Fruit fly (Drosophila melanogaster) whole organism, embryonic: Measurements from ENCODE around the gene Gr5a.

ENCODE experiments used
- Antp ChIP-seq: fragments of 200-800 bp; sonication (Bioruptor generic); optimal IDR thresholded peaks from 3 replicates; lab custom pipeline; 2016; ENCODE audit warnings: missing biosample characterization, missing genetic modification characterization
- Asciz ChIP-seq: fragments of 200-800 bp; sonication (Bioruptor generic); optimal IDR thresholded peaks from 2 replicates; lab custom pipeline; 2017; ENCODE audit warnings: missing biosample characterization, mild to moderate bottlenecking, missing genetic modification characterization, missing genetic modification reagents
- Awh ChIP-seq: fragments of 200-800 bp; sonication (Bioruptor generic); IDR thresholded peaks from 2 replicates; pipeline ENCODE4, ENCODE4 v1.3.6; 2022; ENCODE audit warnings: missing biosample characterization, missing genetic modification characterization
- B-H1 ChIP-seq: fragments of 200-800 bp; sonication (Bioruptor generic); IDR thresholded peaks from 3 replicates; pipeline ENCODE4 v1.3.6; 2022; ENCODE audit warnings: missing biosample characterization, missing genetic modification characterization
- B-H2 ChIP-seq: fragments of 200-800 bp; sonication (Bioruptor generic); optimal IDR thresholded peaks from 2 replicates; lab custom pipeline; 2018; ENCODE audit warnings: missing biosample characterization, mild to moderate bottlenecking, missing genetic modification characterization
- C15 ChIP-seq: fragments of 200-800 bp; sonication (Bioruptor generic); IDR thresholded peaks from 3 replicates; pipeline ENCODE4 v1.3.6; 2022; ENCODE audit warnings: missing biosample characterization, missing genetic modification characterization
- CG10462 ChIP-seq: fragments of 200-800 bp; sonication (Bioruptor generic); optimal IDR thresholded peaks from 2 replicates; lab custom pipeline; 2016; ENCODE audit warnings: missing biosample characterization, missing genetic modification characterization
- CG13123 ChIP-seq: fragments of 200-800 bp; sonication (Bioruptor generic); optimal IDR thresholded peaks from 2 replicates; lab custom pipeline; 2016; ENCODE audit warnings: missing biosample characterization, missing genetic modification characterization
- CG14050 ChIP-seq: fragments of 200-800 bp; sonication (Bioruptor generic); IDR thresholded peaks from 3 replicates; pipeline ENCODE4 v1.3.6; 2022; ENCODE audit warnings: missing biosample characterization, missing genetic modification characterization
- CG15514 ChIP-seq: fragments of 200-800 bp; sonication (Bioruptor generic); optimal IDR thresholded peaks from 3 replicates; lab custom pipeline; 2017; ENCODE audit warnings: missing biosample characterization, missing genetic modification characterization, mild to moderate bottlenecking, moderate library complexity, missing genetic modification reagents
- CG2120 ChIP-seq: fragments of 200-800 bp; sonication (Bioruptor generic); optimal IDR thresholded peaks from 3 replicates; lab custom pipeline; 2016; ENCODE audit warnings: missing biosample characterization, missing genetic modification characterization
- CG2202 ChIP-seq: fragments of 200-800 bp; sonication (Bioruptor generic); optimal IDR thresholded peaks from 2 replicates; lab custom pipeline; 2018; ENCODE audit warnings: missing biosample characterization, mild to moderate bottlenecking, missing genetic modification characterization
- CG2678 ChIP-seq: fragments of 200-800 bp; sonication (Bioruptor generic); optimal IDR thresholded peaks from 3 replicates; lab custom pipeline; 2019; ENCODE audit warnings: missing biosample characterization, mild to moderate bottlenecking, missing genetic modification characterization, moderate library complexity
- CG2712 ChIP-seq: fragments of 200-800 bp; optimal IDR thresholded peaks from 3 replicates; lab custom pipeline; 2019; ENCODE audit warnings: missing biosample characterization, mild to moderate bottlenecking, missing genetic modification characterization, moderate library complexity
- CG2889 ChIP-seq: fragments of 200-800 bp; sonication (Bioruptor generic); IDR thresholded peaks from 3 replicates; pipeline ENCODE4 v1.3.6; 2022; ENCODE audit warnings: missing biosample characterization, missing genetic modification characterization
- CG31441 ChIP-seq: fragments of 200-800 bp; sonication (Bioruptor generic); IDR thresholded peaks from 2 replicates; pipeline ENCODE4 v1.3.6; 2022; ENCODE audit warnings: missing biosample characterization, missing genetic modification characterization
- CG33557 ChIP-seq: fragments of 200-800 bp; sonication (Bioruptor generic); optimal IDR thresholded peaks from 2 replicates; lab custom pipeline; 2019; ENCODE audit warnings: missing biosample characterization, mild to moderate bottlenecking, missing genetic modification characterization, moderate library complexity
- CG3995 ChIP-seq: fragments of 200-800 bp; sonication (Bioruptor generic); optimal IDR thresholded peaks from 3 replicates; lab custom pipeline; 2016; ENCODE audit warnings: missing biosample characterization, missing genetic modification characterization
- CG4404 ChIP-seq: fragments of 200-800 bp; sonication (Bioruptor generic); IDR thresholded peaks from 2 replicates; pipeline ENCODE4 v1.3.6; 2022; ENCODE audit warnings: missing biosample characterization, missing genetic modification characterization
- CG6765 ChIP-seq: fragments of 200-800 bp; sonication (Bioruptor generic); optimal IDR thresholded peaks from 3 replicates; lab custom pipeline; 2017; ENCODE audit warnings: missing biosample characterization, mild to moderate bottlenecking, missing genetic modification characterization
- CG9932 ChIP-seq: fragments of 200-800 bp; sonication (Bioruptor generic); IDR thresholded peaks from 2 replicates; pipeline ENCODE4 v1.3.6; 2022; ENCODE audit warnings: missing biosample characterization, missing genetic modification characterization
- CoRest ChIP-seq: fragments of 200-800 bp; sonication (Bioruptor generic); optimal IDR thresholded peaks from 3 replicates; lab custom pipeline; 2018; ENCODE audit warnings: missing biosample characterization, mild to moderate bottlenecking, missing genetic modification characterization, moderate library complexity
- D19A ChIP-seq: fragments of 200-800 bp; optimal IDR thresholded peaks from 3 replicates; lab custom pipeline; 2019; ENCODE audit warnings: missing biosample characterization, mild to moderate bottlenecking, missing genetic modification characterization, moderate library complexity
- ERR ChIP-seq: fragments of 200-800 bp; sonication (Bioruptor generic); optimal IDR thresholded peaks from 2 replicates; lab custom pipeline; 2016; ENCODE audit warnings: missing biosample characterization, missing genetic modification characterization
- Hey ChIP-seq: fragments of 200-800 bp; sonication (Bioruptor generic); optimal IDR thresholded peaks from 3 replicates; lab custom pipeline; 2018; ENCODE audit warnings: missing biosample characterization, mild to moderate bottlenecking, missing genetic modification characterization
- Jarid2 ChIP-seq: fragments of 200-800 bp; sonication (Bioruptor generic); optimal IDR thresholded peaks from 3 replicates; lab custom pipeline; 2017; ENCODE audit warnings: mild to moderate bottlenecking, missing biosample characterization, missing genetic modification reagents, missing genetic modification characterization
- Lpt ChIP-seq: fragments of >200 bp; optimal IDR thresholded peaks from 2 replicates; lab custom pipeline; 2018; ENCODE audit warnings: missing biosample characterization, missing genetic modification characterization
- Nf-YA ChIP-seq: fragments of 200-800 bp; sonication (Bioruptor generic); IDR thresholded peaks from 2 replicates; pipeline ENCODE4 v1.3.6; 2022; ENCODE audit warnings: missing biosample characterization, missing genetic modification characterization
- Nf-YB ChIP-seq: fragments of 200-800 bp; sonication (Bioruptor generic); optimal IDR thresholded peaks from 3 replicates; lab custom pipeline; 2019; ENCODE audit warnings: missing biosample characterization, mild to moderate bottlenecking, missing genetic modification characterization, moderate library complexity
- Optix ChIP-seq: fragments of 200-800 bp; sonication (Bioruptor generic); IDR thresholded peaks from 3 replicates; pipeline ENCODE4 v1.3.6; 2022; ENCODE audit warnings: missing biosample characterization, missing genetic modification characterization
- ara ChIP-seq: fragments of 200-800 bp; sonication (Bioruptor generic); IDR thresholded peaks from 2 replicates; pipeline ENCODE4 v1.3.6; 2022; ENCODE audit warnings: missing biosample characterization, missing genetic modification characterization
- bab2 ChIP-seq: fragments of 200-800 bp; sonication (Bioruptor generic); optimal IDR thresholded peaks from 2 replicates; lab custom pipeline; 2016; ENCODE audit warnings: missing biosample characterization, missing genetic modification characterization
- chm ChIP-seq: fragments of 200-800 bp; sonication (Bioruptor generic); IDR thresholded peaks from 2 replicates; pipeline ENCODE4 v1.3.6; 2022; ENCODE audit warnings: missing biosample characterization, missing genetic modification characterization
- danr ChIP-seq: fragments of 200-800 bp; sonication (Bioruptor generic); IDR thresholded peaks from 2 replicates; pipeline ENCODE4 v1.3.6; 2022; ENCODE audit warnings: missing biosample characterization, missing genetic modification characterization
- ewg ChIP-seq: fragments of 200-800 bp; sonication (Bioruptor generic); optimal IDR thresholded peaks from 3 replicates; lab custom pipeline; 2017; ENCODE audit warnings: mild to moderate bottlenecking, missing biosample characterization, missing genetic modification reagents, missing genetic modification characterization
- exex ChIP-seq: fragments of 200-800 bp; sonication (Bioruptor generic); optimal IDR thresholded peaks from 4 replicates; lab custom pipeline; 2018; ENCODE audit warnings: missing biosample characterization, mild to moderate bottlenecking, missing genetic modification characterization, moderate library complexity
- grn ChIP-seq: fragments of 200-800 bp; sonication (Bioruptor generic); optimal IDR thresholded peaks from 3 replicates; lab custom pipeline; 2017; ENCODE audit warnings: missing biosample characterization, missing genetic modification characterization
- gsb ChIP-seq: fragments of 200-800 bp; sonication (Bioruptor generic); IDR thresholded peaks from 2 replicates; pipeline ENCODE4 v1.3.6; 2022; ENCODE audit warnings: missing biosample characterization, missing genetic modification characterization
- hkb ChIP-seq, 2 experiments: fragments of 200-800 bp in 1 of 2; fragments of >200 bp in 1 of 2; sonication (Bioruptor generic) in 1 of 2; IDR thresholded peaks in 1 of 2; optimal IDR thresholded peaks in 1 of 2; 2 replicates each; pipeline versions ENCODE4 v1.3.6 to Lab custom; 2017 to 2022; ENCODE audit warnings: missing biosample characterization in 1 of 2, missing genetic modification characterization in 1 of 2
- ind ChIP-seq: fragments of 200-800 bp; sonication (Bioruptor generic); optimal IDR thresholded peaks from 3 replicates; lab custom pipeline; 2016; ENCODE audit warnings: missing biosample characterization, missing genetic modification characterization
- ken ChIP-seq: fragments of 200-800 bp; sonication (Bioruptor generic); IDR thresholded peaks from 3 replicates; pipeline ENCODE4 v1.3.6; 2022; ENCODE audit warnings: missing biosample characterization, missing genetic modification characterization
- knrl ChIP-seq: fragments of 200-800 bp; sonication (Bioruptor generic); IDR thresholded peaks from 3 replicates; pipeline ENCODE4 v1.3.6; 2022; ENCODE audit warnings: missing biosample characterization, missing genetic modification characterization; ENCODE audit not compliant: partially characterized antibody
- lab ChIP-seq: fragments of 200-800 bp; sonication (Bioruptor generic); optimal IDR thresholded peaks from 3 replicates; lab custom pipeline; 2017; ENCODE audit warnings: missing biosample characterization, missing genetic modification characterization, mild to moderate bottlenecking, moderate library complexity, missing genetic modification reagents
- sens ChIP-seq: fragments of 200-800 bp; sonication (Bioruptor generic); peaks from one replicate; lab custom pipeline; 2016; ENCODE audit warnings: missing biosample characterization, missing genetic modification characterization
- shn ChIP-seq: fragments of 200-800 bp; sonication (Bioruptor generic); optimal IDR thresholded peaks from 3 replicates; lab custom pipeline; 2016; ENCODE audit warnings: missing biosample characterization, missing genetic modification characterization
- sisA ChIP-seq: fragments of 200-800 bp; sonication (Bioruptor generic); IDR thresholded peaks from 2 replicates; pipeline ENCODE4 v1.3.6; 2022; ENCODE audit warnings: missing biosample characterization, missing genetic modification characterization
- tgo ChIP-seq: fragments of 200-800 bp; sonication (Bioruptor generic); IDR thresholded peaks from 3 replicates; pipeline ENCODE4 v1.3.6; 2022; ENCODE audit warnings: missing biosample characterization, missing genetic modification characterization
- vfl ChIP-seq: fragments of 200-800 bp; sonication (Bioruptor generic); optimal IDR thresholded peaks from 2 replicates; lab custom pipeline; 2016; ENCODE audit warnings: missing biosample characterization, missing genetic modification characterization
- vvl ChIP-seq: fragments of 200-800 bp; sonication (Bioruptor generic); IDR thresholded peaks from 2 replicates; pipeline ENCODE4 v1.3.6; 2022; ENCODE audit warnings: missing biosample characterization, missing genetic modification characterization
- wdn ChIP-seq: fragments of 200-800 bp; sonication (Bioruptor generic); IDR thresholded peaks from 2 replicates; pipeline ENCODE4 v1.3.6; 2022; ENCODE audit warnings: missing biosample characterization, missing genetic modification characterization
- wor ChIP-seq: fragments of 200-800 bp; sonication (Bioruptor generic); IDR thresholded peaks from 2 replicates; pipeline ENCODE4 v1.3.6; 2022; ENCODE audit warnings: missing biosample characterization, missing genetic modification characterization

Gr5a gene

DNA sequence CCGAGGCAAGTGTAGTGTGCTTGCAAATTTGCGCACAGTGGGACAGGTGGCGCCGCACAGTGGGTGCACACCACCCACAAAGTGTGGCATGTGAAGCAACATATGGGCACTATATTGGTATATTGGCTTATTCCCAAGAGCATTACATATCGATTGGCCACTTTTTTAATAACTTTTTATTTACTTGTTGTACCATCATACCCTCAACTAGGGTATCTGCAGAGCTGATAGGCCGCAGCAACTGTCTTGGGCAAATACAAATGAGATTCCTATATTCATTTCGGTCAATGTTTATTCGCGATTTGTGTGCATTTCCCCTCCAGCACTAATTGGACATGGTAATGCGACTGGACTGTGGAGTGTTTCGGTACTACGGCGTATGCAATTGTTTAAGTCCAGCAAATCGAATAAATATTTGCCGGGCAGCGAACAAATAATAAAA lies 44.3 kb downstream of the Gr5a start (continued):
- peak; percentile 22 for TF ChIP-seq Jarid2 (GFP tag; lab: Kevin White, UChicago)
- TF ChIP-seq gsb = no peak
- no peak for TF ChIP-seq Hey (tag; lab: Kevin White, UChicago)
- TF ChIP-seq CG2678 (tag; lab: Kevin White, UChicago) = peak; percentile 59
- TF ChIP-seq CoRest (tag; lab: Kevin White, UChicago) = peak; percentile 37
- TF ChIP-seq Asciz (GFP tag; lab: Kevin White, UChicago) = peak; percentile 70
- TF ChIP-seq CG33557 (GFP tag; lab: Kevin White, UChicago) = peak; percentile 54
- TF ChIP-seq tgo = peak; percentile 38; the same call in 1 of the 3 replicates
- TF ChIP-seq ind = peak; percentile 48
- TF ChIP-seq D19A (tag; lab: Kevin White, UChicago) = peak; percentile 32
- TF ChIP-seq CG6765 (GFP tag; lab: Kevin White, UChicago) = no peak
- no peak for TF ChIP-seq B-H2 (GFP tag; lab: Kevin White, UChicago)
- peak; percentile 54; the same call in 1 of the 3 replicates for TF ChIP-seq ken
- no peak for TF ChIP-seq ERR (GFP tag; lab: Kevin White, UChicago)
- TF ChIP-seq chm (GFP tag; lab: Robert Waterston, UW) = no peak
- no peak for TF ChIP-seq hkb (optimal IDR thresholded peaks at IDR 0.05; lab: Kevin White, UChicago)
- peak; percentile 46 for TF ChIP-seq hkb (GFP tag; IDR thresholded peaks at IDR 0.05; lab: Robert Waterston, UW)
- TF ChIP-seq Awh (GFP tag; lab: Robert Waterston, UW) = 0 out of 2 replicates have a peak, but pooled peaks have one; percentile 35
- TF ChIP-seq CG10462 (GFP tag; lab: Kevin White, UChicago) = no peak
- peak; percentile 29 for TF ChIP-seq Nf-YB (GFP tag; lab: Kevin White, UChicago)
- no peak for TF ChIP-seq vfl (GFP tag; lab: Kevin White, UChicago)
- peak; percentile 59 for TF ChIP-seq CG2202
- no peak for TF ChIP-seq wdn (GFP tag; lab: Robert Waterston, UW)
- TF ChIP-seq ara (GFP tag; lab: Robert Waterston, UW) = peak; percentile 43; the same call in 1 of the 2 replicates
- peak; percentile 18 for TF ChIP-seq shn (GFP tag; lab: Kevin White, UChicago)
- TF ChIP-seq vvl (GFP tag; lab: Robert Waterston, UW) = peak; percentile 55; the same call in 1 of the 2 replicates
- no peak for TF ChIP-seq C15 (GFP tag; lab: Robert Waterston, UW)
- peak; percentile 64 for TF ChIP-seq wor (GFP tag; lab: Robert Waterston, UW)
- peak; percentile 26 for TF ChIP-seq CG2120 (GFP tag; lab: Kevin White, UChicago)
- TF ChIP-seq grn = no peak
- peak; percentile 35 for TF ChIP-seq CG4404 (GFP tag; lab: Robert Waterston, UW)
- peak; percentile 81 for TF ChIP-seq sisA (GFP tag; lab: Robert Waterston, UW)
- peak; percentile 11; the same call in 1 of the 2 replicates for TF ChIP-seq danr (GFP tag; lab: Robert Waterston, UW)
- peak; percentile 94 for TF ChIP-seq sens (GFP tag; lab: Kevin White, UChicago)
- TF ChIP-seq lab (GFP tag; lab: Kevin White, UChicago) = peak; percentile 53
- peak; percentile 39 for TF ChIP-seq CG2712 (tag; lab: Kevin White, UChicago)
- peak; percentile 52 for TF ChIP-seq Antp
- TF ChIP-seq CG31441 = peak; percentile 67
- TF ChIP-seq CG13123 (GFP tag; lab: Kevin White, UChicago) = peak; percentile 21
- TF ChIP-seq CG9932 (GFP tag; lab: Robert Waterston, UW) = 0 out of 2 replicates have a peak, but pooled peaks have one; percentile 20
- no peak for TF ChIP-seq CG3995 (GFP tag; lab: Kevin White, UChicago)
- TF ChIP-seq knrl (GFP tag; lab: Robert Waterston, UW) = no peak
- peak; percentile 56; the same call in 1 of the 3 replicates for TF ChIP-seq Optix
- peak; percentile 51; the same call in 1 of the 2 replicates for TF ChIP-seq Nf-YA
- TF ChIP-seq exex (tag; lab: Kevin White, UChicago) = no peak
- TF ChIP-seq B-H1 (GFP tag; lab: Robert Waterston, UW) = no peak
- TF ChIP-seq CG2889 (GFP tag; lab: Robert Waterston, UW) = 0 out of 3 replicates have a peak, but pooled peaks have one; percentile 46
- TF ChIP-seq CG14050 (GFP tag; lab: Robert Waterston, UW) = peak; percentile 28; the same call in 1 of the 3 replicates
- peak; percentile 54 for TF ChIP-seq ewg (GFP tag; lab: Kevin White, UChicago)
- peak; percentile 70 for TF ChIP-seq bab2 (GFP tag; lab: Kevin White, UChicago)
- TF ChIP-seq CG15514 (GFP tag; lab: Kevin White, UChicago) = peak; percentile 6
- no peak for TF ChIP-seq Lpt
